Worm (Caenorhabditis elegans) whole organism, L1 larva: ENCODE results near the gene fkb-1.

ENCODE experiments used
- C04F5.9 ChIP-seq: sonication (generic microtip); optimal IDR thresholded peaks from 2 replicates; lab custom pipeline; 2016; ENCODE audit warnings: missing genetic modification characterization, missing compliant biosample characterization
- C16A3.4 ChIP-seq: fragments of 150-350 bp; optimal IDR thresholded peaks from 2 replicates; lab custom pipeline; 2014; ENCODE audit warnings: missing biosample characterization, missing genetic modification characterization
- C34B4.2 ChIP-seq: sonication (generic microtip); optimal IDR thresholded peaks from 2 replicates; lab custom pipeline; 2017; ENCODE audit warnings: mild to moderate bottlenecking, missing genetic modification characterization, missing compliant biosample characterization
- F16B12.6 ChIP-seq: fragments of 150-350 bp; optimal IDR thresholded peaks from 2 replicates; lab custom pipeline; 2014; ENCODE audit warnings: missing biosample characterization, missing genetic modification characterization
- ama-1 ChIP-seq: fragments of 150-350 bp; optimal IDR thresholded peaks from 2 replicates; lab custom pipeline; 2014
- blmp-1 ChIP-seq: fragments of 150-350 bp; optimal IDR thresholded peaks from 2 replicates; lab custom pipeline; 2014; ENCODE audit warnings: missing biosample characterization, missing genetic modification characterization
- ceh-8 ChIP-seq: fragments of 200-800 bp; sonication (Bioruptor generic); optimal IDR thresholded peaks from 2 replicates; lab custom pipeline; 2018; ENCODE audit warnings: mild to moderate bottlenecking, missing genetic modification characterization, moderate library complexity, missing compliant biosample characterization
- ceh-82 ChIP-seq, 3 experiments: fragments of 150-350 bp in 1 of 3; sonication (generic microtip) in 2 of 3; optimal IDR thresholded peaks; 2 replicates each; lab custom pipeline; 2014 to 2017; ENCODE audit warnings: missing biosample characterization in 3 of 3, missing genetic modification characterization in 3 of 3
- ceh-88 ChIP-seq: fragments of 200-800 bp; sonication (Bioruptor generic); IDR thresholded peaks from 2 replicates; pipeline ENCODE4 v1.3.6; 2022; ENCODE audit warnings: missing genetic modification characterization, missing compliant biosample characterization
- ceh-90 ChIP-seq: sonication (generic microtip); optimal IDR thresholded peaks from 2 replicates; lab custom pipeline; 2016; ENCODE audit warnings: missing genetic modification characterization, missing compliant biosample characterization
- dpl-1 ChIP-seq, 3 experiments: fragments of 150-350 bp in 2 of 3; sonication (generic microtip) in 1 of 3; optimal IDR thresholded peaks; 2 replicates each; lab custom pipeline; 2014 to 2017; ENCODE audit warnings: missing biosample characterization in 3 of 3, missing genetic modification characterization in 3 of 3, missing genetic modification reagents in 3 of 3
- dsc-1 ChIP-seq: sonication (generic microtip); optimal IDR thresholded peaks from 2 replicates; lab custom pipeline; 2016; ENCODE audit warnings: mild to moderate bottlenecking, missing genetic modification characterization, missing compliant biosample characterization
- efl-1 ChIP-seq, 4 experiments: fragments of 150-350 bp; optimal IDR thresholded peaks in 3 of 4; peaks in 1 of 4; 1 replicate in 1 of 4; 2 replicates in 3 of 4; lab custom pipeline; 2014; ENCODE audit warnings: missing biosample characterization in 2 of 4, missing genetic modification characterization in 2 of 4, missing genetic modification reagents in 2 of 4
- efl-3 ChIP-seq: fragments of 200-800 bp; sonication (Bioruptor generic); optimal IDR thresholded peaks from 2 replicates; lab custom pipeline; 2018; ENCODE audit warnings: mild to moderate bottlenecking, missing genetic modification characterization, missing compliant biosample characterization
- egl-13 ChIP-seq: sonication (generic microtip); optimal IDR thresholded peaks from 2 replicates; lab custom pipeline; 2016; ENCODE audit warnings: missing genotype, missing genetic modification reagents, missing genetic modification characterization, missing compliant biosample characterization
- elt-3 ChIP-seq, 6 experiments: fragments of 150-350 bp in 1 of 6; sonication (generic microtip); optimal IDR thresholded peaks; 2 replicates each; lab custom pipeline; 2017 to 2018; ENCODE audit warnings: missing biosample characterization in 6 of 6, missing genetic modification characterization in 6 of 6, inconsistent platforms in 1 of 6
- ets-5 ChIP-seq: fragments of 200-800 bp; sonication (Bioruptor generic); IDR thresholded peaks from 2 replicates; pipeline ENCODE4 v1.3.6; 2022; ENCODE audit warnings: missing genetic modification characterization, missing compliant biosample characterization
- fkh-4 ChIP-seq: sonication (generic microtip); optimal IDR thresholded peaks from 2 replicates; lab custom pipeline; 2016; ENCODE audit warnings: missing compliant biosample characterization, missing genetic modification characterization, borderline replicate concordance
- fkh-8 ChIP-seq: sonication (generic microtip); optimal IDR thresholded peaks from 2 replicates; lab custom pipeline; 2016; ENCODE audit warnings: mild to moderate bottlenecking, missing genetic modification characterization, missing compliant biosample characterization
- grh-1 ChIP-seq: fragments of 200-800 bp; sonication (Bioruptor generic); IDR thresholded peaks from 2 replicates; pipeline ENCODE4 v1.3.6; 2022; ENCODE audit warnings: missing genetic modification reagents, missing genetic modification characterization, missing compliant biosample characterization
- hlh-4 ChIP-seq: sonication (generic microtip); optimal IDR thresholded peaks from 2 replicates; lab custom pipeline; 2016; ENCODE audit warnings: mild to moderate bottlenecking, missing genetic modification characterization, missing compliant biosample characterization
- hpl-2 ChIP-seq: fragments of 150-350 bp; optimal IDR thresholded peaks from 2 replicates; lab custom pipeline; 2014; ENCODE audit warnings: missing biosample characterization, missing genetic modification reagents, missing genetic modification characterization
- jun-1 ChIP-seq: fragments of 150-350 bp; optimal IDR thresholded peaks from 2 replicates; lab custom pipeline; 2014; ENCODE audit warnings: missing biosample characterization, missing genetic modification reagents, missing genetic modification characterization
- lin-15B ChIP-seq: fragments of 150-350 bp; sonication (generic microtip); optimal IDR thresholded peaks from 3 replicates; lab custom pipeline; 2014; ENCODE audit warnings: missing biosample characterization, missing genetic modification characterization
- lin-39 ChIP-seq: fragments of 150-350 bp; optimal IDR thresholded peaks from 2 replicates; lab custom pipeline; 2014; ENCODE audit warnings: missing biosample characterization, missing genetic modification reagents, missing genetic modification characterization
- mef-2 ChIP-seq: fragments of 150-350 bp; optimal IDR thresholded peaks from 2 replicates; lab custom pipeline; 2014; ENCODE audit warnings: missing biosample characterization, missing genetic modification characterization
- mep-1 ChIP-seq: fragments of 150-350 bp; optimal IDR thresholded peaks from 2 replicates; lab custom pipeline; 2014; ENCODE audit warnings: missing biosample characterization, missing genetic modification characterization
- nhr-11 ChIP-seq: fragments of 150-350 bp; optimal IDR thresholded peaks from 2 replicates; lab custom pipeline; 2014; ENCODE audit warnings: missing biosample characterization, missing genetic modification characterization
- nhr-19 ChIP-seq: fragments of 200-800 bp; sonication (Bioruptor generic); conservative IDR thresholded peaks from 2 replicates; pipeline ENCODE4 v1.3.6; 2022; ENCODE audit warnings: missing genetic modification characterization, missing compliant biosample characterization
- nhr-47 ChIP-seq: sonication (generic microtip); optimal IDR thresholded peaks from 2 replicates; lab custom pipeline; 2016; ENCODE audit warnings: mild to moderate bottlenecking, missing genetic modification characterization, moderate library complexity, missing compliant biosample characterization
- nhr-71 ChIP-seq: sonication (generic microtip); optimal IDR thresholded peaks from 2 replicates; lab custom pipeline; 2016; ENCODE audit warnings: mild to moderate bottlenecking, missing genetic modification characterization, moderate library complexity, missing compliant biosample characterization
- nhr-85 ChIP-seq: sonication (generic microtip); peaks from one replicate; lab custom pipeline; 2016; ENCODE audit warnings: missing genetic modification characterization, inconsistent platforms, missing compliant biosample characterization
- nhr-90 ChIP-seq: sonication (generic microtip); optimal IDR thresholded peaks from 2 replicates; lab custom pipeline; 2016; ENCODE audit warnings: mild to moderate bottlenecking, missing genetic modification characterization, missing compliant biosample characterization; ENCODE audit not compliant: poor library complexity
- pax-3 ChIP-seq: fragments of 200-800 bp; sonication (Bioruptor generic); optimal IDR thresholded peaks from 2 replicates; lab custom pipeline; 2018; ENCODE audit warnings: mild to moderate bottlenecking, missing genetic modification characterization, moderate library complexity, missing compliant biosample characterization
- rnt-1 ChIP-seq: sonication (generic microtip); optimal IDR thresholded peaks from 2 replicates; lab custom pipeline; 2016; ENCODE audit warnings: mild to moderate bottlenecking, missing genetic modification characterization, moderate library complexity, missing compliant biosample characterization
- snpc-4 ChIP-seq: fragments of 150-350 bp; optimal IDR thresholded peaks from 2 replicates; lab custom pipeline; 2014; ENCODE audit warnings: missing biosample characterization, missing genetic modification characterization
- snu-23 ChIP-seq: sonication (generic microtip); optimal IDR thresholded peaks from 2 replicates; lab custom pipeline; 2016; ENCODE audit warnings: missing genetic modification characterization, missing compliant biosample characterization
- sox-4 ChIP-seq: sonication (generic microtip); optimal IDR thresholded peaks from 2 replicates; lab custom pipeline; 2016; ENCODE audit warnings: missing genetic modification characterization, missing compliant biosample characterization
- sptf-1 ChIP-seq: fragments of 150-350 bp; optimal IDR thresholded peaks from 2 replicates; lab custom pipeline; 2014; ENCODE audit warnings: missing biosample characterization, missing genetic modification characterization
- sup-37 ChIP-seq: fragments of 200-800 bp; sonication (Bioruptor generic); optimal IDR thresholded peaks from 2 replicates; lab custom pipeline; 2018; ENCODE audit warnings: mild to moderate bottlenecking, missing genetic modification characterization, missing compliant biosample characterization
- tbx-2 ChIP-seq: sonication (generic microtip); optimal IDR thresholded peaks from 2 replicates; lab custom pipeline; 2016; ENCODE audit warnings: missing genetic modification characterization, missing compliant biosample characterization
- unc-30 ChIP-seq: sonication (generic microtip); optimal IDR thresholded peaks from 2 replicates; lab custom pipeline; 2017; ENCODE audit warnings: missing biosample characterization, missing genetic modification characterization
- unc-62 ChIP-seq: fragments of 150-350 bp; optimal IDR thresholded peaks from 2 replicates; lab custom pipeline; 2014; ENCODE audit warnings: missing biosample characterization, missing genetic modification reagents, missing genetic modification characterization
- unc-86 ChIP-seq: sonication (generic microtip); optimal IDR thresholded peaks from 2 replicates; lab custom pipeline; 2016; ENCODE audit warnings: missing genetic modification characterization, missing compliant biosample characterization
- vab-15 ChIP-seq: sonication (generic microtip); optimal IDR thresholded peaks from 2 replicates; lab custom pipeline; 2017; ENCODE audit warnings: missing genotype, mild to moderate bottlenecking, missing genetic modification characterization, missing compliant biosample characterization
- xbp-1 ChIP-seq: sonication (generic microtip); optimal IDR thresholded peaks from 2 replicates; lab custom pipeline; 2016; ENCODE audit warnings: missing genetic modification characterization, missing compliant biosample characterization
- zag-1 ChIP-seq: fragments of 150-350 bp; optimal IDR thresholded peaks from 2 replicates; lab custom pipeline; 2014; ENCODE audit warnings: missing biosample characterization, missing genetic modification characterization
- ztf-11 ChIP-seq, 2 experiments: sonication (generic microtip); optimal IDR thresholded peaks; 2 replicates each; lab custom pipeline; 2016 to 2017; ENCODE audit warnings: missing genetic modification characterization in 2 of 2, missing biosample characterization in 1 of 2, missing compliant biosample characterization in 1 of 2
- ztf-4 ChIP-seq: fragments of 150-350 bp; optimal IDR thresholded peaks from 2 replicates; lab custom pipeline; 2014; ENCODE audit warnings: missing biosample characterization, missing genetic modification characterization

fkb-1 gene

DNA sequence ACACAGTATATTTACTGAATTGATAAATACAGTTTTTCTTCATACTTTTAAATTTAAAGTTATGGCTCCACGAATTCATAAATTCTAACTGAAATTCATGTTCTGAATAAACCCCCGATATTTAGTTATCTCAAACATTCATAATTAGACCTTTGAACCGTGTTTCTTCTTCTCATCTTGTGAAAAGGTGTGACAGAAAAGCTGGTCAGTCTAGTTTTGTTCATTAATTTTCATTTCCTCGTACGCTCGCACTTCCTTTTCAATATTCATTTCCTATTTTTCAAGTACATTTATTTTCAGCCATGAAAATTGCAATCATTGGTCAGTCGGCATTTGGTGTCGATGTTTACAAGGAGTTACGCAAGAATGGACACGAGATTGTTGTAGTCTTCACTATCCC, 14.1 kb upstream of the fkb-1 start, which contains the start of gene alh-3:
alh-3 (plus strand) TSS at position 301 of the 400 bp plus-strand sequence.
- TF ChIP-seq ceh-8 (GFP tag; lab: Kevin White, UChicago), result no peak
- no peak for TF ChIP-seq efl-3 (GFP tag; lab: Kevin White, UChicago)
- TF ChIP-seq fkh-8 (tag; lab: Kevin White, UChicago), result no peak
- TF ChIP-seq ztf-11 (tag; optimal IDR thresholded peaks at IDR 0.05; lab: Kevin White, UChicago), result no peak
- no peak for TF ChIP-seq C34B4.2 (tag; lab: Kevin White, UChicago)
- TF ChIP-seq tbx-2, result no peak
- no peak for TF ChIP-seq F16B12.6 (tag; lab: Kevin White, UChicago)
- TF ChIP-seq C16A3.4 (tag; lab: Kevin White, UChicago), result no peak
- TF ChIP-seq zag-1, result no peak
- no peak for TF ChIP-seq ets-5 (GFP tag; lab: Robert Waterston, UW)
- TF ChIP-seq sptf-1 (tag; lab: Kevin White, UChicago), result no peak
- TF ChIP-seq sox-4 (tag; lab: Kevin White, UChicago), result no peak
- TF ChIP-seq nhr-19 (GFP tag; lab: Robert Waterston, UW), result no peak
- TF ChIP-seq unc-62, result no peak
- TF ChIP-seq ceh-90, result no peak
- TF ChIP-seq snpc-4 (tag; lab: Kevin White, UChicago), result no peak
- no peak for TF ChIP-seq nhr-85 (tag; lab: Kevin White, UChicago)
- no peak for TF ChIP-seq unc-30 (tag; lab: Kevin White, UChicago)
- no peak for TF ChIP-seq hpl-2 (GFP tag; lab: Kevin White, UChicago)
- no peak for TF ChIP-seq elt-3 (tag; optimal IDR thresholded peaks at IDR 0.05; lab: Kevin White, UChicago)

ce11 chrIV:11025941-11026340, 10.4 kb upstream of the fkb-1 start:
- TF ChIP-seq rnt-1 (tag; lab: Kevin White, UChicago), result peak; percentile 28
- 0 out of 2 replicates have a peak, but pooled peaks have one; percentile 8 for TF ChIP-seq grh-1
- TF ChIP-seq mep-1 (tag; lab: Kevin White, UChicago), result peak; percentile 18
- no peak for TF ChIP-seq zag-1
- peak; percentile 1 for TF ChIP-seq ztf-4 (tag; lab: Kevin White, UChicago)
- TF ChIP-seq blmp-1 (tag; lab: Kevin White, UChicago), result no peak
- peak; percentile 64 for TF ChIP-seq ama-1
- TF ChIP-seq nhr-47, result peak; percentile 14
- peak; percentile 23 for TF ChIP-seq nhr-19 (GFP tag; lab: Robert Waterston, UW)

- TF ChIP-seq fkh-4 (peak; percentile 14), dsc-1 (tag; lab: Kevin White, UChicago) (peak; percentile 38), ceh-88 (GFP tag; lab: Robert Waterston, UW) (no peak), vab-15 (tag; lab: Kevin White, UChicago) (no peak), ceh-90 (no peak), sup-37 (GFP tag; lab: Kevin White, UChicago) (no peak), efl-3 (GFP tag; lab: Kevin White, UChicago) (no peak), unc-86 (tag; lab: Kevin White, UChicago) (no peak), xbp-1 (tag; lab: Kevin White, UChicago) (peak; percentile 62), C34B4.2 (tag; lab: Kevin White, UChicago) (no peak), lin-15B (tag; lab: Kevin White, UChicago) (peak; percentile 6), C04F5.9 (tag; lab: Kevin White, UChicago) (no peak), mep-1 (tag; lab: Kevin White, UChicago) (peak; percentile 75), mef-2 (tag; lab: Kevin White, UChicago) (no peak), lin-39 (tag; lab: Kevin White, UChicago) (no peak), tbx-2 (no peak), hlh-4 (no peak), dpl-1 (GFP tag; optimal IDR thresholded peaks at IDR 0.05; lab: Kevin White, UChicago) (peak in 2 of 3 experiments; percentile 28 to 36), snu-23 (peak; percentile 66), pax-3 (tag; lab: Kevin White, UChicago) (peak; percentile 1), nhr-47 (peak; percentile 50), ztf-11 (tag; optimal IDR thresholded peaks at IDR 0.05; lab: Kevin White, UChicago) (peak in 1 of 2 experiments; percentile 42), egl-13 (peak; percentile 10), ceh-82 (tag; optimal IDR thresholded peaks at IDR 0.05; lab: Kevin White, UChicago) (no peak), nhr-11 (tag; lab: Kevin White, UChicago) (no peak), snpc-4 (tag; lab: Kevin White, UChicago) (no peak), nhr-71 (tag; lab: Kevin White, UChicago) (peak; percentile 65), efl-1 (optimal IDR thresholded peaks at IDR 0.05; lab: Kevin White, UChicago) (peak in 1 of 2 experiments; percentile 26), efl-1 (GFP tag; optimal IDR thresholded peaks at IDR 0.05 in 1 of 2; lab: Kevin White, UChicago) (peak in 1 of 2 experiments; percentile 45), unc-62 (no peak), jun-1 (no peak), nhr-90 (tag; lab: Kevin White, UChicago) (no peak)
These were observed 9.7 kb upstream of the fkb-1 start for ce11 chrIV:11026648-11027047.
